Worm (Caenorhabditis elegans): ENCODE results near the gene nep-6.

DNA sequence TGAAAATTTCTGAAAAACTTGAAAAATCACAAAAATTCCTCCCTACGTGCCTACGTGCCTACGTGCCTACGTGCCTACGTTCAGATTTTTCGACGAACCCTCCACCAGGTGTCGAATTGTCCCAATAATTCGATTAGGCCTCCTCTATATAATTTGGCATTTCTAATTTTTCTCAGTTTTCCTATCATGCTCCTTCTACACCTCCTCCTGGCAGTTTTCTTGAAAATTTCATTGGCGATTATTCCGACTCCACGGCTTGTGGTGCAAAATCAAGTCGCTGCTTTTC is 24.0 kb downstream of the nep-6 start, which contains the start of gene C16C8.17:
- no peak for TF ChIP-seq sptf-2 (GFP tag; optimal IDR thresholded peaks at IDR 0.05)
- no peak for TF ChIP-seq ets-4 (GFP tag; optimal IDR thresholded peaks at IDR 0.05)
- no peak for TF ChIP-seq sea-2 (GFP tag; IDR thresholded peaks at IDR 0.05)
- no peak for TF ChIP-seq F33H1.4 (GFP tag; IDR thresholded peaks at IDR 0.05)
- no peak for TF ChIP-seq F55B11.4 (tag; optimal IDR thresholded peaks at IDR 0.05; ENCODE audit: borderline replicate concordance, insufficient read depth)
- no peak for TF ChIP-seq zfh-2 (GFP tag; conservative IDR thresholded peaks at IDR 0.05)
- TF ChIP-seq nhr-120 (GFP tag; IDR thresholded peaks at IDR 0.05), result no peak
- TF ChIP-seq D2030.7 (GFP tag; IDR thresholded peaks at IDR 0.05), result no peak
- no peak for TF ChIP-seq pha-4 (tag; optimal IDR thresholded peaks at IDR 0.05)
- no peak for TF ChIP-seq let-526 (GFP tag; IDR thresholded peaks at IDR 0.05)

Data from whole organism, young adult.